Worm (Caenorhabditis elegans) whole organism, L3 larva: ENCODE results near the gene EEED8.12.

Source experiments
- ama-1 ChIP-seq: fragments of 150-350 bp; optimal IDR thresholded peaks from 2 replicates; lab custom pipeline; 2018
- fkh-10 ChIP-seq: sonication (generic microtip); optimal IDR thresholded peaks from 2 replicates; lab custom pipeline; 2017; ENCODE audit warnings: missing biosample characterization, missing genetic modification reagents, missing genetic modification characterization
- nhr-237 ChIP-seq: fragments of 150-350 bp; optimal IDR thresholded peaks from 2 replicates; lab custom pipeline; 2014; ENCODE audit warnings: missing biosample characterization, missing genetic modification characterization
- nhr-76 ChIP-seq: fragments of 150-350 bp; sonication (generic microtip); optimal IDR thresholded peaks from 5 replicates; lab custom pipeline; 2014; ENCODE audit warnings: missing biosample characterization, missing genetic modification characterization

ce11 chrII:5370641-5371040 lies 38.2 kb downstream of the EEED8.12 start, which contains the start of gene F09E5.12:
- no peak for TF ChIP-seq ama-1 (lab: Kevin White, UChicago)
- no peak for TF ChIP-seq fkh-10
- no peak for TF ChIP-seq nhr-237 (tag; lab: Kevin White, UChicago)
- TF ChIP-seq nhr-76, result no peak
